Worm (Caenorhabditis elegans): ENCODE data around the gene R06F6.8.

ce11 chrII:10838550-10838949 lies 18.8 kb upstream of the R06F6.8 start:
- TF ChIP-seq nhr-21 (tag; optimal IDR thresholded peaks at IDR 0.05): no peak
- TF ChIP-seq nhr-25 (tag; optimal IDR thresholded peaks at IDR 0.05): no peak
- TF ChIP-seq ztf-11 (tag; optimal IDR thresholded peaks at IDR 0.05): no peak
- no peak for TF ChIP-seq lsy-2 (tag; optimal IDR thresholded peaks at IDR 0.05)
- no peak for TF ChIP-seq lin-39 (tag; optimal IDR thresholded peaks at IDR 0.05)
- no peak for TF ChIP-seq blmp-1 (tag; optimal IDR thresholded peaks at IDR 0.05; ENCODE audit: insufficient read depth)

Data from whole organism, L2 larva.